Worm (Caenorhabditis elegans) whole organism, L4/young adult: Measurements from ENCODE around the gene cdo-1.

Source experiments
- W03F9.2 ChIP-seq: fragments of 150-350 bp; optimal IDR thresholded peaks from 2 replicates; lab custom pipeline; 2014; ENCODE audit warnings: missing biosample characterization, missing genetic modification characterization
- dao-5 ChIP-seq: sonication (generic microtip); optimal IDR thresholded peaks from 2 replicates; lab custom pipeline; 2016; ENCODE audit warnings: missing genotype, missing genetic modification characterization, moderate library complexity, missing compliant biosample characterization
- him-1 ChIP-seq: sonication (generic microtip); optimal IDR thresholded peaks from 2 replicates; lab custom pipeline; 2016; ENCODE audit warnings: missing genotype, missing genetic modification reagents, missing genetic modification characterization, missing compliant biosample characterization

Gene cdo-1

ce11 chrX:823736-824135 is 39.6 kb downstream of the cdo-1 start:
- TF ChIP-seq W03F9.2 (no peak), dao-5 (tag; lab: Kevin White, UChicago) (no peak), him-1 (tag; lab: Kevin White, UChicago) (no peak)

- TF ChIP-seq dao-5 (tag; lab: Kevin White, UChicago) (no peak), him-1 (tag; lab: Kevin White, UChicago) (no peak)
Measured at ce11 chrX:817984-818383, 45.4 kb downstream of the cdo-1 start.

ce11 chrX:815929-816328 is 47.4 kb downstream of the cdo-1 start, which contains the start of gene ifd-2:
Gene ifd-2 (minus strand): TSS chrX:815929.
- TF ChIP-seq him-1 (tag; lab: Kevin White, UChicago) (no peak), dao-5 (tag; lab: Kevin White, UChicago) (no peak), W03F9.2 (no peak)

DNA sequence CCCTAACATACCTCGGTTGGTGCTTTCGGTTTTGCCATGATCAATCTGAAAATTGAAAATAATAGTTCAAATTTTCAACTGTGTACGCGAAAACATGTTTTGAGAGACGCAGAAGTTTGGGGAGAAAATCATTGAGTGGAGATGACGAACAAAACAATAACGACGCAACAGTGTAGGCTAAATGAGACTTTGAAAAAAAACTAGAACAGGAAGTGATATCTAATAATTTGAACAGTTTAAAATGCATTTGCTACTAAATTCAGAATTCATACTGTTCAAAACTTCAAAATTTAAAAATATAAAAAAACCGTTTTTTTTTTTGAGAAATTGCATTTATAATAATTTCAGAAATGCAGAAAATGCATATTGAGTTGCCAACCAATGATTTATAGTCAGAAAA is 50.3 kb downstream of the cdo-1 start, which contains the start of gene F25E2.3:
F25E2.3 (minus strand) TSS at position 101 of the 400 bp plus-strand sequence.
- TF ChIP-seq him-1 (tag; lab: Kevin White, UChicago) (no peak), W03F9.2 (no peak), dao-5 (tag; lab: Kevin White, UChicago) (no peak)
